Fruit fly (Drosophila melanogaster) whole organism, embryonic: ENCODE measurements around the gene GstZ1.
A peak's percentile ranks its signal among the peaks of the same experiment; 100 is the strongest.

Source experiments
- Blimp-1 ChIP-seq: fragments of 200-800 bp; sonication (Bioruptor generic); optimal IDR thresholded peaks from 3 replicates; lab custom pipeline; 2018; ENCODE audit warnings: missing biosample characterization, missing genetic modification characterization, mild to moderate bottlenecking, moderate library complexity, missing genetic modification reagents
- CG10209 ChIP-seq: fragments of 200-800 bp; sonication (Bioruptor generic); optimal IDR thresholded peaks from 3 replicates; lab custom pipeline; 2017; ENCODE audit warnings: missing biosample characterization, mild to moderate bottlenecking, missing genetic modification characterization, missing genetic modification reagents
- CG11456 ChIP-seq: fragments of 200-800 bp; sonication (Bioruptor generic); IDR thresholded peaks from 3 replicates; pipeline ENCODE4 v1.3.6; 2022; ENCODE audit warnings: missing biosample characterization, missing genetic modification characterization
- CG12071 ChIP-seq: fragments of 200-800 bp; sonication (Bioruptor generic); optimal IDR thresholded peaks from 3 replicates; lab custom pipeline; 2018; ENCODE audit warnings: missing biosample characterization, mild to moderate bottlenecking, missing genetic modification characterization
- CG12155 ChIP-seq: fragments of 200-800 bp; sonication (Bioruptor generic); optimal IDR thresholded peaks from 3 replicates; lab custom pipeline; 2016; ENCODE audit warnings: missing biosample characterization, missing genetic modification characterization
- CG12299 ChIP-seq: fragments of 200-800 bp; sonication (Bioruptor generic); optimal IDR thresholded peaks from 2 replicates; lab custom pipeline; 2018; ENCODE audit warnings: missing biosample characterization, mild to moderate bottlenecking, missing genetic modification characterization
- CG12744 ChIP-seq: fragments of 200-800 bp; sonication (Bioruptor generic); optimal IDR thresholded peaks from 2 replicates; lab custom pipeline; 2016; ENCODE audit warnings: missing biosample characterization, missing genetic modification characterization
- CG14441 ChIP-seq: fragments of 200-800 bp; sonication (Bioruptor generic); IDR thresholded peaks from 2 replicates; pipeline ENCODE4 v1.3.6; 2022; ENCODE audit warnings: missing biosample characterization, missing genetic modification characterization
- CG14860 ChIP-seq: fragments of 200-800 bp; sonication (Bioruptor generic); IDR thresholded peaks from 3 replicates; pipeline ENCODE4 v1.3.6; 2022; ENCODE audit warnings: missing biosample characterization, missing genetic modification characterization; ENCODE audit not compliant: partially characterized antibody
- CG1529 ChIP-seq: fragments of 200-800 bp; sonication (Bioruptor generic); optimal IDR thresholded peaks from 3 replicates; lab custom pipeline; 2018; ENCODE audit warnings: missing biosample characterization, missing genetic modification characterization
- CG17359 ChIP-seq: fragments of 200-800 bp; sonication (Bioruptor generic); optimal IDR thresholded peaks from 3 replicates; lab custom pipeline; 2018; ENCODE audit warnings: missing biosample characterization, mild to moderate bottlenecking, missing genetic modification characterization, moderate library complexity
- CG3163 ChIP-seq: fragments of 200-800 bp; sonication (Bioruptor generic); optimal IDR thresholded peaks from 3 replicates; lab custom pipeline; 2016; ENCODE audit warnings: missing biosample characterization, missing genetic modification characterization
- CG32772 ChIP-seq: fragments of 200-800 bp; sonication (Bioruptor generic); IDR thresholded peaks from 2 replicates; pipeline ENCODE4 v1.3.6; 2022; ENCODE audit warnings: missing biosample characterization, missing genetic modification characterization
- CG33557 ChIP-seq: fragments of 200-800 bp; sonication (Bioruptor generic); optimal IDR thresholded peaks from 2 replicates; lab custom pipeline; 2019; ENCODE audit warnings: missing biosample characterization, mild to moderate bottlenecking, missing genetic modification characterization, moderate library complexity
- CG3407 ChIP-seq: fragments of 200-800 bp; sonication (Bioruptor generic); optimal IDR thresholded peaks from 2 replicates; lab custom pipeline; 2018; ENCODE audit warnings: missing biosample characterization, mild to moderate bottlenecking, missing genetic modification characterization
- CG4424 ChIP-seq: fragments of 200-800 bp; sonication (Bioruptor generic); optimal IDR thresholded peaks from 3 replicates; lab custom pipeline; 2016; ENCODE audit warnings: missing biosample characterization, missing genetic modification characterization
- CG4854 ChIP-seq: fragments of 200-800 bp; sonication (Bioruptor generic); optimal IDR thresholded peaks from 2 replicates; lab custom pipeline; 2016; ENCODE audit warnings: missing biosample characterization, missing genetic modification characterization, inconsistent platforms
- CG7839 ChIP-seq: fragments of 200-800 bp; sonication (Bioruptor generic); optimal IDR thresholded peaks from 3 replicates; lab custom pipeline; 2018; ENCODE audit warnings: missing biosample characterization, mild to moderate bottlenecking, missing genetic modification characterization, moderate library complexity
- CG8944 ChIP-seq: fragments of 200-800 bp; sonication (Bioruptor generic); optimal IDR thresholded peaks from 3 replicates; lab custom pipeline; 2016; ENCODE audit warnings: missing biosample characterization, missing genetic modification characterization
- CG9609 ChIP-seq: fragments of 200-800 bp; sonication (Bioruptor generic); optimal IDR thresholded peaks from 3 replicates; lab custom pipeline; 2016; ENCODE audit warnings: missing biosample characterization, missing genetic modification characterization
- Chrac-16 ChIP-seq: fragments of 200-800 bp; sonication (Bioruptor generic); optimal IDR thresholded peaks from 3 replicates; lab custom pipeline; 2016; ENCODE audit warnings: missing biosample characterization, missing genetic modification characterization
- Dad ChIP-seq: fragments of 200-800 bp; sonication (Bioruptor generic); optimal IDR thresholded peaks from 3 replicates; lab custom pipeline; 2016; ENCODE audit warnings: missing biosample characterization, missing genetic modification characterization
- Dek ChIP-seq: fragments of 200-800 bp; sonication (Bioruptor generic); optimal IDR thresholded peaks from 3 replicates; lab custom pipeline; 2019; ENCODE audit warnings: missing biosample characterization, mild to moderate bottlenecking, missing genetic modification characterization, moderate library complexity
- Dip2 ChIP-seq: fragments of 200-800 bp; sonication (Bioruptor generic); IDR thresholded peaks from 2 replicates; pipeline ENCODE4 v1.3.6; 2022; ENCODE audit warnings: missing biosample characterization, missing genetic modification characterization
- E2f2 ChIP-seq: fragments of 200-800 bp; sonication (Bioruptor generic); IDR thresholded peaks from 2 replicates; pipeline ENCODE4 v1.3.6; 2022; ENCODE audit warnings: missing biosample characterization, missing genetic modification characterization
- Eip74EF ChIP-seq, 2 experiments: fragments of 200-800 bp in 1 of 2; fragments of >200 bp in 1 of 2; sonication (Bioruptor generic) in 1 of 2; optimal IDR thresholded peaks; 2 replicates each; lab custom pipeline; 2017 to 2019; ENCODE audit warnings: missing biosample characterization in 2 of 2, missing genetic modification characterization in 2 of 2, mild to moderate bottlenecking in 1 of 2, moderate library complexity in 1 of 2
- HLH54F ChIP-seq: fragments of 200-800 bp; sonication (Bioruptor generic); optimal IDR thresholded peaks from 3 replicates; lab custom pipeline; 2016; ENCODE audit warnings: missing biosample characterization, missing genetic modification characterization
- Hmx ChIP-seq: fragments of 200-800 bp; sonication (Bioruptor generic); optimal IDR thresholded peaks from 2 replicates; lab custom pipeline; 2016; ENCODE audit warnings: missing biosample characterization, missing genetic modification characterization
- Hr51 ChIP-seq, 2 experiments: fragments of 200-800 bp; sonication (Bioruptor generic); optimal IDR thresholded peaks; 2 replicates in 1 of 2; 3 replicates in 1 of 2; lab custom pipeline; 2016 to 2018; ENCODE audit warnings: missing biosample characterization in 2 of 2, missing genetic modification characterization in 2 of 2, mild to moderate bottlenecking in 1 of 2, moderate library complexity in 1 of 2
- Med ChIP-seq: fragments of 200-800 bp; sonication (Bioruptor generic); peaks from one replicate; lab custom pipeline; 2016; ENCODE audit warnings: missing biosample characterization, missing genetic modification characterization, mild to moderate bottlenecking, inconsistent platforms, moderate library complexity
- Nf-YC ChIP-seq: fragments of 200-800 bp; optimal IDR thresholded peaks from 3 replicates; lab custom pipeline; 2019; ENCODE audit warnings: missing biosample characterization, mild to moderate bottlenecking, missing genetic modification characterization, moderate library complexity
- PHDP ChIP-seq: fragments of 200-800 bp; sonication (Bioruptor generic); optimal IDR thresholded peaks from 3 replicates; lab custom pipeline; 2018; ENCODE audit warnings: missing biosample characterization, mild to moderate bottlenecking, missing genetic modification characterization, moderate library complexity
- Pdp1 ChIP-seq, 2 experiments: fragments of 200-800 bp; sonication (Bioruptor generic); optimal IDR thresholded peaks; 3 replicates each; lab custom pipeline; 2016; ENCODE audit warnings: missing biosample characterization in 2 of 2, missing genetic modification characterization in 2 of 2, mild to moderate bottlenecking in 1 of 2, moderate library complexity in 1 of 2
- Sry-β ChIP-seq: fragments of 200-800 bp; sonication (Bioruptor generic); optimal IDR thresholded peaks from 2 replicates; lab custom pipeline; 2018; ENCODE audit warnings: missing biosample characterization, mild to moderate bottlenecking, missing genetic modification characterization, moderate library complexity
- abd-A ChIP-seq: fragments of 200-800 bp; sonication (Bioruptor generic); optimal IDR thresholded peaks from 3 replicates; lab custom pipeline; 2019; ENCODE audit warnings: missing biosample characterization, mild to moderate bottlenecking, missing genetic modification characterization, moderate library complexity
- dati ChIP-seq: fragments of 200-800 bp; sonication (Bioruptor generic); IDR thresholded peaks from 2 replicates; pipeline ENCODE4 v1.3.6; 2022; ENCODE audit warnings: missing biosample characterization, missing genetic modification characterization
- emc ChIP-seq: fragments of 200-800 bp; sonication (Bioruptor generic); optimal IDR thresholded peaks from 2 replicates; lab custom pipeline; 2016; ENCODE audit warnings: missing biosample characterization, missing genetic modification characterization
- fd102C ChIP-seq: fragments of 200-800 bp; sonication (Bioruptor generic); optimal IDR thresholded peaks from 2 replicates; lab custom pipeline; 2018; ENCODE audit warnings: missing biosample characterization, mild to moderate bottlenecking, missing genetic modification characterization, moderate library complexity
- grau ChIP-seq: fragments of 200-800 bp; optimal IDR thresholded peaks from 3 replicates; lab custom pipeline; 2019; ENCODE audit warnings: missing biosample characterization, mild to moderate bottlenecking, missing genetic modification characterization, moderate library complexity
- grn ChIP-seq: fragments of 200-800 bp; sonication (Bioruptor generic); optimal IDR thresholded peaks from 3 replicates; lab custom pipeline; 2017; ENCODE audit warnings: missing biosample characterization, missing genetic modification characterization
- lola ChIP-seq, 3 experiments: fragments of >200 bp in 2 of 3; fragments of 200-800 bp in 1 of 3; sonication (Bioruptor generic) in 1 of 3; optimal IDR thresholded peaks; 2 replicates each; lab custom pipeline; 2017 to 2019; ENCODE audit warnings: missing biosample characterization in 3 of 3, missing genetic modification characterization in 3 of 3, mild to moderate bottlenecking in 1 of 3, moderate library complexity in 1 of 3
- nerfin-2 ChIP-seq: fragments of 200-800 bp; sonication (Bioruptor generic); IDR thresholded peaks from 2 replicates; pipeline ENCODE4 v1.3.6; 2022; ENCODE audit warnings: missing biosample characterization, missing genetic modification characterization; ENCODE audit not compliant: partially characterized antibody
- p53 ChIP-seq: fragments of 200-800 bp; sonication (Bioruptor generic); optimal IDR thresholded peaks from 2 replicates; lab custom pipeline; 2016; ENCODE audit warnings: missing biosample characterization, missing genetic modification characterization
- pnt ChIP-seq: fragments of 200-800 bp; sonication (Bioruptor generic); optimal IDR thresholded peaks from 3 replicates; lab custom pipeline; 2016; ENCODE audit warnings: missing biosample characterization, missing genetic modification characterization
- salm ChIP-seq: fragments of 200-800 bp; sonication (Bioruptor generic); optimal IDR thresholded peaks from 2 replicates; lab custom pipeline; 2018; ENCODE audit warnings: missing biosample characterization, mild to moderate bottlenecking, missing genetic modification characterization
- sc ChIP-seq, 3 experiments: fragments of >200 bp in 2 of 3; fragments of 200-800 bp in 1 of 3; sonication (Bioruptor generic) in 1 of 3; optimal IDR thresholded peaks; 2 replicates in 2 of 3; 3 replicates in 1 of 3; lab custom pipeline; 2017; ENCODE audit warnings: mild to moderate bottlenecking in 1 of 3, missing biosample characterization in 1 of 3, missing genetic modification characterization in 1 of 3, missing genetic modification reagents in 1 of 3
- sd ChIP-seq: fragments of 200-800 bp; sonication (Bioruptor generic); optimal IDR thresholded peaks from 3 replicates; lab custom pipeline; 2018; ENCODE audit warnings: missing biosample characterization, mild to moderate bottlenecking, missing genetic modification characterization, moderate library complexity
- tna ChIP-seq: fragments of 200-800 bp; sonication (Bioruptor generic); IDR thresholded peaks from 2 replicates; pipeline ENCODE4 v1.3.6; 2022; ENCODE audit warnings: missing biosample characterization, missing genetic modification characterization; ENCODE audit not compliant: partially characterized antibody
- vfl ChIP-seq: fragments of 200-800 bp; sonication (Bioruptor generic); optimal IDR thresholded peaks from 2 replicates; lab custom pipeline; 2016; ENCODE audit warnings: missing biosample characterization, missing genetic modification characterization

Gene GstZ1

dm6 chr3R:9496748-9497147 is 40.4 kb upstream of the GstZ1 start (continued):
- TF ChIP-seq HLH54F (GFP tag; lab: Kevin White, UChicago) (peak; percentile 88), salm (tag; lab: Kevin White, UChicago) (peak; percentile 67), CG12155 (GFP tag; lab: Kevin White, UChicago) (peak; percentile 78), Hmx (peak; percentile 5), CG1529 (GFP tag; lab: Kevin White, UChicago) (no peak), abd-A (tag; lab: Kevin White, UChicago) (no peak), CG33557 (no peak), CG11456 (GFP tag; lab: Robert Waterston, UW) (peak; percentile 89), CG12299 (tag; lab: Kevin White, UChicago) (peak; percentile 17), sd (tag; lab: Kevin White, UChicago) (peak; percentile 47), nerfin-2 (GFP tag; lab: Robert Waterston, UW) (peak; percentile 67; the same call in 1 of the 2 replicates), Sry-β (GFP tag; lab: Kevin White, UChicago) (no peak), CG12744 (GFP tag; lab: Kevin White, UChicago) (peak; percentile 76), CG3163 (GFP tag; lab: Kevin White, UChicago) (peak; percentile 73), CG17359 (peak; percentile 64), tna (peak; percentile 74), Hr51 (GFP tag; optimal IDR thresholded peaks at IDR 0.05; lab: Kevin White, UChicago) (peak; percentile 37 to 83), pnt (GFP tag; lab: Kevin White, UChicago) (peak; percentile 74), Med (GFP tag; lab: Kevin White, UChicago) (peak; percentile 99), CG4854 (peak; percentile 89), sc (optimal IDR thresholded peaks at IDR 0.05; lab: Kevin White, UChicago) (no peak), sc (GFP tag; optimal IDR thresholded peaks at IDR 0.05; lab: Kevin White, UChicago) (no peak), dati (GFP tag; lab: Robert Waterston, UW) (no peak), emc (GFP tag; lab: Kevin White, UChicago) (peak; percentile 51), CG8944 (peak; percentile 80), p53 (GFP tag; lab: Kevin White, UChicago) (peak; percentile 87), lola (GFP tag; optimal IDR thresholded peaks at IDR 0.05; lab: Kevin White, UChicago) (peak in 1 of 3 experiments; percentile 27), Dip2 (no peak), Chrac-16 (GFP tag; lab: Kevin White, UChicago) (peak; percentile 54), CG14860 (peak; percentile 61; the same call in 1 of the 3 replicates), vfl (peak; percentile 83), PHDP (tag; lab: Kevin White, UChicago) (peak; percentile 58), grau (tag; lab: Kevin White, UChicago) (peak; percentile 69), CG9609 (GFP tag; lab: Kevin White, UChicago) (peak; percentile 77), CG32772 (GFP tag; lab: Robert Waterston, UW) (peak; percentile 72), Dek (tag; lab: Kevin White, UChicago) (peak; percentile 82), CG7839 (peak; percentile 62), Pdp1 (GFP tag; optimal IDR thresholded peaks at IDR 0.05; lab: Kevin White, UChicago) (peak; percentile 79 to 84), CG10209 (GFP tag; lab: Kevin White, UChicago) (peak; percentile 61), Eip74EF (GFP tag; optimal IDR thresholded peaks at IDR 0.05; lab: Kevin White, UChicago) (peak; percentile 3 to 16), Nf-YC (peak; percentile 70), fd102C (GFP tag; lab: Kevin White, UChicago) (no peak), CG4424 (GFP tag; lab: Kevin White, UChicago) (peak; percentile 47), Blimp-1 (GFP tag; lab: Kevin White, UChicago) (peak; percentile 22), CG14441 (GFP tag; lab: Robert Waterston, UW) (peak; percentile 19; the same call in 1 of the 2 replicates), Dad (peak; percentile 81), E2f2 (GFP tag; lab: Robert Waterston, UW) (peak; percentile 100), CG12071 (GFP tag; lab: Kevin White, UChicago) (no peak), grn (peak; percentile 84), CG3407 (peak; percentile 29)
